Fruit fly (Drosophila melanogaster): Measurements from ENCODE around the gene atms.

The atms gene

dm6 chr3R:4811936-4812534 is 62.2 kb downstream of the atms start, which contains the start of the genes Hus1-like and ctrip (continued):
- TF ChIP-seq CG12104 (GFP tag; optimal IDR thresholded peaks at IDR 0.05), result no peak
- peak; percentile 49 for TF ChIP-seq dm (GFP tag; optimal IDR thresholded peaks at IDR 0.05)
- no peak for TF ChIP-seq CG2202 (tag; optimal IDR thresholded peaks at IDR 0.05)
- no peak for TF ChIP-seq CG16815 (GFP tag; optimal IDR thresholded peaks at IDR 0.05)
- peak; percentile 4 for TF ChIP-seq dmrt99B (tag; optimal IDR thresholded peaks at IDR 0.05)
- TF ChIP-seq Xrp1 (GFP tag; IDR thresholded peaks at IDR 0.05), result no peak
- no peak for TF ChIP-seq D19B (GFP tag; optimal IDR thresholded peaks at IDR 0.05)
- no peak for TF ChIP-seq bowl (GFP tag; IDR thresholded peaks at IDR 0.05)
- TF ChIP-seq bsh (GFP tag; optimal IDR thresholded peaks at IDR 0.05), result no peak
- TF ChIP-seq crc (GFP tag; optimal IDR thresholded peaks at IDR 0.05), result no peak
- TF ChIP-seq dan (GFP tag; IDR thresholded peaks at IDR 0.05), result no peak
- no peak for TF ChIP-seq disco-r (GFP tag; optimal IDR thresholded peaks at IDR 0.05)
- no peak for TF ChIP-seq CG12744 (GFP tag; optimal IDR thresholded peaks at IDR 0.05)
- no peak for TF ChIP-seq Trl (optimal IDR thresholded peaks at IDR 0.05)
- TF ChIP-seq Trl (GFP tag; optimal IDR thresholded peaks at IDR 0.05), result no peak
- no peak for TF ChIP-seq CG2120 (GFP tag; optimal IDR thresholded peaks at IDR 0.05)
- TF ChIP-seq NC2β (GFP tag; optimal IDR thresholded peaks at IDR 0.05), result no peak
- TF ChIP-seq CG8478 (optimal IDR thresholded peaks at IDR 0.05), result no peak
- no peak for TF ChIP-seq CG12236 (GFP tag; optimal IDR thresholded peaks at IDR 0.05)
- TF ChIP-seq Poxn (GFP tag; IDR thresholded peaks at IDR 0.05), result no peak
- TF ChIP-seq ttk (GFP tag; IDR thresholded peaks at IDR 0.05), result no peak
- TF ChIP-seq CG17186 (GFP tag; optimal IDR thresholded peaks at IDR 0.05), result no peak
- TF ChIP-seq en (GFP tag; optimal IDR thresholded peaks at IDR 0.05), result no peak
- no peak for TF ChIP-seq fd102C (GFP tag; optimal IDR thresholded peaks at IDR 0.05)
- TF ChIP-seq E2f1 (GFP tag; IDR thresholded peaks at IDR 0.05), result peak; percentile 8; the same call in 1 of the 2 replicates
- no peak for TF ChIP-seq Dad (GFP tag; optimal IDR thresholded peaks at IDR 0.05)
- TF ChIP-seq esg (GFP tag; conservative IDR thresholded peaks at IDR 0.05), result no peak
- TF ChIP-seq onecut (GFP tag; IDR thresholded peaks at IDR 0.05), result no peak
- TF ChIP-seq CG9215 (GFP tag; IDR thresholded peaks at IDR 0.05), result no peak
- TF ChIP-seq BtbVII (GFP tag; optimal IDR thresholded peaks at IDR 0.05), result peak; percentile 7
- TF ChIP-seq twi (tag; optimal IDR thresholded peaks at IDR 0.05), result no peak
- no peak for TF ChIP-seq Dip3 (GFP tag; optimal IDR thresholded peaks at IDR 0.05)
- TF ChIP-seq CG14441 (GFP tag; IDR thresholded peaks at IDR 0.05), result 0 out of 2 replicates have a peak, but pooled peaks have one; percentile 5
- no peak for TF ChIP-seq pan (optimal IDR thresholded peaks at IDR 0.05)
- TF ChIP-seq pan (GFP tag; optimal IDR thresholded peaks at IDR 0.05 in 1 of 2, IDR thresholded peaks at IDR 0.05 in 1 of 2), result peak in 1 of 2 experiments; percentile 33
- TF ChIP-seq CG11504 (tag; optimal IDR thresholded peaks at IDR 0.05), result no peak
- TF ChIP-seq Mrtf (GFP tag; IDR thresholded peaks at IDR 0.05), result no peak
- no peak for TF ChIP-seq Oaz (GFP tag; IDR thresholded peaks at IDR 0.05)
- no peak for TF ChIP-seq Rx (GFP tag; IDR thresholded peaks at IDR 0.05)
- TF ChIP-seq unpg (GFP tag; optimal IDR thresholded peaks at IDR 0.05), result no peak
- TF ChIP-seq CG43689 (GFP tag; IDR thresholded peaks at IDR 0.05), result no peak
- TF ChIP-seq tna (GFP tag; IDR thresholded peaks at IDR 0.05; ENCODE audit: partially characterized antibody), result peak; percentile 54
- no peak for TF ChIP-seq Ada2b (GFP tag; IDR thresholded peaks at IDR 0.05)
- TF ChIP-seq nerfin-2 (GFP tag; IDR thresholded peaks at IDR 0.05; ENCODE audit: partially characterized antibody), result peak; percentile 51
- no peak for TF ChIP-seq pros (GFP tag; optimal IDR thresholded peaks at IDR 0.05)
- TF ChIP-seq sr (GFP tag; IDR thresholded peaks at IDR 0.05), result no peak
- 0 out of 3 replicates have a peak, but pooled peaks have one; percentile 29 for TF ChIP-seq ci (GFP tag; IDR thresholded peaks at IDR 0.05)
- TF ChIP-seq maf-S (GFP tag; optimal IDR thresholded peaks at IDR 0.05), result no peak
- TF ChIP-seq CG17361 (GFP tag; IDR thresholded peaks at IDR 0.05), result no peak
- TF ChIP-seq Med (GFP tag), result peak; percentile 86
- TF ChIP-seq Adf1 (GFP tag; IDR thresholded peaks at IDR 0.05), result no peak
- TF ChIP-seq CG10543 (GFP tag; optimal IDR thresholded peaks at IDR 0.05), result peak; percentile 2
- peak; percentile 19 for TF ChIP-seq nerfin-1 (tag; optimal IDR thresholded peaks at IDR 0.05)
